Worm (Caenorhabditis elegans) whole organism, late embryonic: ENCODE results near the gene C07A4.2.

Experiments used
- ama-1 ChIP-seq: fragments of 150-350 bp; optimal IDR thresholded peaks from 2 replicates; lab custom pipeline; 2014
- ceh-18 ChIP-seq: sonication (generic microtip); optimal IDR thresholded peaks from 2 replicates; lab custom pipeline; 2016; ENCODE audit warnings: missing genetic modification characterization, missing compliant biosample characterization
- ceh-9 ChIP-seq: sonication (generic microtip); optimal IDR thresholded peaks from 2 replicates; lab custom pipeline; 2016; ENCODE audit warnings: mild to moderate bottlenecking, missing genetic modification characterization, inconsistent platforms, missing compliant biosample characterization
- fkh-6 ChIP-seq: sonication (generic microtip); optimal IDR thresholded peaks from 2 replicates; lab custom pipeline; 2016; ENCODE audit warnings: missing genetic modification characterization, missing compliant biosample characterization
- nhr-11 ChIP-seq: fragments of 150-350 bp; optimal IDR thresholded peaks from 2 replicates; lab custom pipeline; 2014; ENCODE audit warnings: missing biosample characterization, missing genetic modification characterization
- npax-4 ChIP-seq: sonication (generic microtip); optimal IDR thresholded peaks from 2 replicates; lab custom pipeline; 2016; ENCODE audit warnings: missing genetic modification characterization, missing compliant biosample characterization
- sox-2 ChIP-seq: fragments of 200-800 bp; sonication (Bioruptor generic); IDR thresholded peaks from 2 replicates; pipeline ENCODE4 v1.3.6; 2022; ENCODE audit warnings: missing genetic modification reagents, missing genetic modification characterization, missing compliant biosample characterization
- ztf-16 ChIP-seq: sonication (generic microtip); optimal IDR thresholded peaks from 2 replicates; lab custom pipeline; 2017; ENCODE audit warnings: missing genetic modification characterization, missing compliant biosample characterization

- TF ChIP-seq nhr-11 (tag; lab: Kevin White, UChicago): no peak
- TF ChIP-seq fkh-6 (tag; lab: Kevin White, UChicago): no peak
- no peak for TF ChIP-seq ceh-18
- TF ChIP-seq ceh-9 (tag; lab: Kevin White, UChicago): no peak
- TF ChIP-seq ama-1 (lab: Kevin White, UChicago): no peak
- no peak for TF ChIP-seq sox-2
- no peak for TF ChIP-seq ztf-16 (tag; lab: Kevin White, UChicago)
- no peak for TF ChIP-seq npax-4 (tag; lab: Kevin White, UChicago)
Observed at ce11 chrX:10123015-10123414, 49.0 kb upstream of the C07A4.2 start.
